Fruit fly (Drosophila melanogaster): ENCODE measurements around the gene Ccp84Ab.

Gene Ccp84Ab

DNA sequence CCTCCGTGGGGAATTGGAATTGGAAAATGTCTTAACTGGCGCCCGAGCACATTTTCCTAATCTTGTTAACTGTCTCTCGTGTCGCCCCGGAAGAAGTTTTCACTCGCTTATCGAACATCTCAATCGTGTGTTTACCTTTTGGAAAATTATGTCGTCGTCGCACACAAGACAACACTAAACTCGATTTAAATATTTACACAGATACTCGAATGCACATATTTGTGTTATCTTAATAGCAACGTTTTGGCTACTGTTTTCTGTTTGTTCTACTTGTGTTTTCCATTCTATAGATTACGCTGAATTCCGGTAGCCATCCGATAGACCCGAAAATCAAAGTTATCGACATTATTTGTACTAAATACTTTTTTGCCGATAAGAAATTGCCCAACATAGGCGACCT, 35.4 kb downstream of the Ccp84Ab start (continued):
- no peak for TF ChIP-seq CG34224 (GFP tag; IDR thresholded peaks at IDR 0.05; ENCODE audit: partially characterized antibody)
- no peak for TF ChIP-seq cad (GFP tag; optimal IDR thresholded peaks at IDR 0.05)
- TF ChIP-seq Side (GFP tag; optimal IDR thresholded peaks at IDR 0.05), result peak; percentile 33
- TF ChIP-seq CG12942 (GFP tag; optimal IDR thresholded peaks at IDR 0.05), result no peak
- TF ChIP-seq Gug (GFP tag; IDR thresholded peaks at IDR 0.05), result no peak
- no peak for TF ChIP-seq CG12155 (GFP tag; optimal IDR thresholded peaks at IDR 0.05)
- TF ChIP-seq YL-1 (GFP tag; optimal IDR thresholded peaks at IDR 0.05), result no peak
- TF ChIP-seq CG3163 (GFP tag; optimal IDR thresholded peaks at IDR 0.05), result no peak
- no peak for TF ChIP-seq lov (optimal IDR thresholded peaks at IDR 0.05)
- peak; percentile 73; the same call in 1 of the 3 replicates for TF ChIP-seq lov (GFP tag; IDR thresholded peaks at IDR 0.05)
- no peak for TF ChIP-seq CG1792 (GFP tag; optimal IDR thresholded peaks at IDR 0.05)
- TF ChIP-seq grn (GFP tag; optimal IDR thresholded peaks at IDR 0.05), result peak; percentile 79
- peak; percentile 1 for TF ChIP-seq phol (tag; optimal IDR thresholded peaks at IDR 0.05)
- no peak for TF ChIP-seq sc (optimal IDR thresholded peaks at IDR 0.05)
- peak; percentile 58 for TF ChIP-seq sc (GFP tag; optimal IDR thresholded peaks at IDR 0.05)
- peak; percentile 70 for TF ChIP-seq CG33557 (GFP tag; optimal IDR thresholded peaks at IDR 0.05)
- TF ChIP-seq dmrt11E (tag; optimal IDR thresholded peaks at IDR 0.05), result peak; percentile 82
- TF ChIP-seq jing (GFP tag; optimal IDR thresholded peaks at IDR 0.05), result peak; percentile 42
- TF ChIP-seq CG4404 (GFP tag; IDR thresholded peaks at IDR 0.05), result no peak
- TF ChIP-seq tgo (GFP tag; IDR thresholded peaks at IDR 0.05), result no peak
- TF ChIP-seq sob (GFP tag; IDR thresholded peaks at IDR 0.05), result no peak
- TF ChIP-seq Eip74EF (GFP tag; optimal IDR thresholded peaks at IDR 0.05), result no peak
- no peak for TF ChIP-seq hb (GFP tag; IDR thresholded peaks at IDR 0.05; ENCODE audit: partially characterized antibody)
- TF ChIP-seq onecut (GFP tag; IDR thresholded peaks at IDR 0.05), result no peak
- no peak for TF ChIP-seq ap (GFP tag; IDR thresholded peaks at IDR 0.05)
- TF ChIP-seq odd (GFP tag; optimal IDR thresholded peaks at IDR 0.05), result peak; percentile 74
- no peak for TF ChIP-seq Atf-2 (GFP tag; optimal IDR thresholded peaks at IDR 0.05)
- no peak for TF ChIP-seq Taf1 (GFP tag; IDR thresholded peaks at IDR 0.05)
- no peak for TF ChIP-seq dysf (GFP tag; IDR thresholded peaks at IDR 0.05)
- peak; percentile 87 for TF ChIP-seq Kr (GFP tag; optimal IDR thresholded peaks at IDR 0.05)
- peak; percentile 5 for TF ChIP-seq btn (GFP tag; optimal IDR thresholded peaks at IDR 0.05)
- no peak for TF ChIP-seq CG13287 (GFP tag; IDR thresholded peaks at IDR 0.05; ENCODE audit: partially characterized antibody)
- TF ChIP-seq gem (tag; optimal IDR thresholded peaks at IDR 0.05), result peak; percentile 56
- no peak for TF ChIP-seq CG8281 (tag; optimal IDR thresholded peaks at IDR 0.05)
- TF ChIP-seq CG9437 (GFP tag; optimal IDR thresholded peaks at IDR 0.05), result no peak
- TF ChIP-seq fru (optimal IDR thresholded peaks at IDR 0.05), result no peak
- TF ChIP-seq sens-2 (GFP tag; IDR thresholded peaks at IDR 0.05), result no peak
- TF ChIP-seq CG18011 (GFP tag; optimal IDR thresholded peaks at IDR 0.05), result no peak
- no peak for TF ChIP-seq CG1832 (GFP tag; optimal IDR thresholded peaks at IDR 0.05)
- TF ChIP-seq ind (GFP tag; optimal IDR thresholded peaks at IDR 0.05), result no peak
- no peak for TF ChIP-seq Rfx (GFP tag; IDR thresholded peaks at IDR 0.05)
- TF ChIP-seq CG10366 (GFP tag; IDR thresholded peaks at IDR 0.05), result no peak
- no peak for TF ChIP-seq ham (GFP tag; IDR thresholded peaks at IDR 0.05)
- peak; percentile 44 for TF ChIP-seq en (GFP tag; optimal IDR thresholded peaks at IDR 0.05)
- TF ChIP-seq Poxn (GFP tag; IDR thresholded peaks at IDR 0.05), result no peak
- peak; percentile 50 for TF ChIP-seq CG2712 (tag; optimal IDR thresholded peaks at IDR 0.05)
- TF ChIP-seq CG7839 (tag; optimal IDR thresholded peaks at IDR 0.05), result no peak
- no peak for TF ChIP-seq sug (tag; optimal IDR thresholded peaks at IDR 0.05)
- TF ChIP-seq Trl (optimal IDR thresholded peaks at IDR 0.05), result no peak
- TF ChIP-seq Trl (GFP tag; optimal IDR thresholded peaks at IDR 0.05), result peak; percentile 20
- TF ChIP-seq trem (tag; optimal IDR thresholded peaks at IDR 0.05), result peak; percentile 44
- TF ChIP-seq NC2β (GFP tag; optimal IDR thresholded peaks at IDR 0.05), result peak; percentile 55
- TF ChIP-seq CG1647 (GFP tag; optimal IDR thresholded peaks at IDR 0.05), result no peak
- TF ChIP-seq repo (GFP tag; optimal IDR thresholded peaks at IDR 0.05), result no peak

All from whole organism, embryonic.